Fruit fly (Drosophila melanogaster) whole organism, embryonic: ENCODE data around the gene CG17344.

Experiments used
- ATbp ChIP-seq: fragments of 200-800 bp; sonication (Bioruptor generic); optimal IDR thresholded peaks from 2 replicates; lab custom pipeline; 2017; ENCODE audit warnings: missing biosample characterization, mild to moderate bottlenecking, missing genetic modification characterization, missing genetic modification reagents
- Atf3 ChIP-seq: fragments of 200-800 bp; sonication (Bioruptor generic); optimal IDR thresholded peaks from 3 replicates; lab custom pipeline; 2016; ENCODE audit warnings: missing biosample characterization, missing genetic modification characterization
- BtbVII ChIP-seq: fragments of 200-800 bp; sonication (Bioruptor generic); optimal IDR thresholded peaks from 3 replicates; lab custom pipeline; 2017; ENCODE audit warnings: missing biosample characterization, mild to moderate bottlenecking, missing genetic modification characterization
- Bteb2 ChIP-seq: fragments of 200-800 bp; sonication (Bioruptor generic); optimal IDR thresholded peaks from 2 replicates; lab custom pipeline; 2016; ENCODE audit warnings: missing biosample characterization, missing genetic modification characterization
- CG10209 ChIP-seq: fragments of 200-800 bp; sonication (Bioruptor generic); optimal IDR thresholded peaks from 3 replicates; lab custom pipeline; 2017; ENCODE audit warnings: missing biosample characterization, mild to moderate bottlenecking, missing genetic modification characterization, missing genetic modification reagents
- CG10321 ChIP-seq: fragments of 200-800 bp; sonication (Bioruptor generic); IDR thresholded peaks from 2 replicates; pipeline ENCODE4 v1.3.6; 2022; ENCODE audit warnings: missing biosample characterization, missing genetic modification characterization
- CG11247 ChIP-seq: fragments of 200-800 bp; sonication (Bioruptor generic); IDR thresholded peaks from 2 replicates; pipeline ENCODE4 v1.3.6; 2022; ENCODE audit warnings: missing biosample characterization, missing genetic modification characterization
- CG11560 ChIP-seq: fragments of 200-800 bp; sonication (Bioruptor generic); IDR thresholded peaks from 3 replicates; pipeline ENCODE4 v1.3.6; 2022; ENCODE audit warnings: missing biosample characterization, missing genetic modification characterization
- CG12071 ChIP-seq: fragments of 200-800 bp; sonication (Bioruptor generic); optimal IDR thresholded peaks from 3 replicates; lab custom pipeline; 2018; ENCODE audit warnings: missing biosample characterization, mild to moderate bottlenecking, missing genetic modification characterization
- CG13123 ChIP-seq: fragments of 200-800 bp; sonication (Bioruptor generic); optimal IDR thresholded peaks from 2 replicates; lab custom pipeline; 2016; ENCODE audit warnings: missing biosample characterization, missing genetic modification characterization
- CG16815 ChIP-seq: fragments of 200-800 bp; sonication (Bioruptor generic); optimal IDR thresholded peaks from 3 replicates; lab custom pipeline; 2017; ENCODE audit warnings: missing biosample characterization, mild to moderate bottlenecking, missing genetic modification characterization
- CG17186 ChIP-seq: fragments of 200-800 bp; sonication (Bioruptor generic); optimal IDR thresholded peaks from 3 replicates; lab custom pipeline; 2017; ENCODE audit warnings: missing biosample characterization, missing genetic modification reagents, missing genetic modification characterization
- CG18011 ChIP-seq: fragments of 200-800 bp; sonication (Bioruptor generic); optimal IDR thresholded peaks from 2 replicates; lab custom pipeline; 2017; ENCODE audit warnings: missing biosample characterization, missing genetic modification characterization, mild to moderate bottlenecking, moderate library complexity, missing genotype
- CG30403 ChIP-seq: fragments of 200-800 bp; sonication (Bioruptor generic); optimal IDR thresholded peaks from 3 replicates; lab custom pipeline; 2016; ENCODE audit warnings: missing biosample characterization, missing genetic modification characterization
- CG32767 ChIP-seq: fragments of 200-800 bp; sonication (Bioruptor generic); IDR thresholded peaks from 2 replicates; pipeline ENCODE4 v1.3.6; 2022; ENCODE audit warnings: missing biosample characterization, missing genetic modification characterization
- CG33557 ChIP-seq: fragments of 200-800 bp; sonication (Bioruptor generic); optimal IDR thresholded peaks from 2 replicates; lab custom pipeline; 2019; ENCODE audit warnings: missing biosample characterization, mild to moderate bottlenecking, missing genetic modification characterization, moderate library complexity
- CG4404 ChIP-seq: fragments of 200-800 bp; sonication (Bioruptor generic); IDR thresholded peaks from 2 replicates; pipeline ENCODE4 v1.3.6; 2022; ENCODE audit warnings: missing biosample characterization, missing genetic modification characterization
- CG5180 ChIP-seq: fragments of 200-800 bp; sonication (Bioruptor generic); optimal IDR thresholded peaks from 3 replicates; lab custom pipeline; 2017; ENCODE audit warnings: missing biosample characterization, missing genetic modification characterization, mild to moderate bottlenecking, moderate library complexity, missing genetic modification reagents
- CG6272 ChIP-seq: fragments of 200-800 bp; sonication (Bioruptor generic); IDR thresholded peaks from 2 replicates; pipeline ENCODE4 v1.3.6; 2022; ENCODE audit warnings: missing biosample characterization, missing genetic modification characterization
- CG6791 ChIP-seq: fragments of 200-800 bp; sonication (Bioruptor generic); IDR thresholded peaks from 3 replicates; pipeline ENCODE4 v1.3.6; 2022; ENCODE audit warnings: missing biosample characterization, missing genetic modification characterization; ENCODE audit not compliant: partially characterized antibody
- CG8281 ChIP-seq: fragments of 200-800 bp; sonication (Bioruptor generic); optimal IDR thresholded peaks from 2 replicates; lab custom pipeline; 2018; ENCODE audit warnings: missing biosample characterization, mild to moderate bottlenecking, missing genetic modification characterization, moderate library complexity
- CG9797 ChIP-seq: fragments of 200-800 bp; sonication (Bioruptor generic); optimal IDR thresholded peaks from 3 replicates; lab custom pipeline; 2018; ENCODE audit warnings: missing biosample characterization, mild to moderate bottlenecking, missing genetic modification characterization
- CG9876 ChIP-seq: fragments of 200-800 bp; sonication (Bioruptor generic); optimal IDR thresholded peaks from 2 replicates; lab custom pipeline; 2016; ENCODE audit warnings: missing biosample characterization, missing genetic modification characterization
- CG9932 ChIP-seq: fragments of 200-800 bp; sonication (Bioruptor generic); IDR thresholded peaks from 2 replicates; pipeline ENCODE4 v1.3.6; 2022; ENCODE audit warnings: missing biosample characterization, missing genetic modification characterization
- Dip2 ChIP-seq: fragments of 200-800 bp; sonication (Bioruptor generic); IDR thresholded peaks from 2 replicates; pipeline ENCODE4 v1.3.6; 2022; ENCODE audit warnings: missing biosample characterization, missing genetic modification characterization
- E2f2 ChIP-seq: fragments of 200-800 bp; sonication (Bioruptor generic); IDR thresholded peaks from 2 replicates; pipeline ENCODE4 v1.3.6; 2022; ENCODE audit warnings: missing biosample characterization, missing genetic modification characterization
- Fer2 ChIP-seq: fragments of 200-800 bp; sonication (Bioruptor generic); optimal IDR thresholded peaks from 2 replicates; lab custom pipeline; 2018; ENCODE audit warnings: missing biosample characterization, mild to moderate bottlenecking, missing genetic modification characterization, moderate library complexity
- Gug ChIP-seq: fragments of 200-800 bp; sonication (Bioruptor generic); IDR thresholded peaks from 4 replicates; pipeline ENCODE4 v1.3.6; 2022; ENCODE audit warnings: missing biosample characterization, missing genetic modification characterization
- H2.0 ChIP-seq: fragments of 200-800 bp; sonication (Bioruptor generic); IDR thresholded peaks from 2 replicates; pipeline ENCODE4 v1.3.6; 2022; ENCODE audit warnings: missing biosample characterization, missing genetic modification characterization
- Hmx ChIP-seq: fragments of 200-800 bp; sonication (Bioruptor generic); optimal IDR thresholded peaks from 2 replicates; lab custom pipeline; 2016; ENCODE audit warnings: missing biosample characterization, missing genetic modification characterization
- Max ChIP-seq: fragments of 200-800 bp; sonication (Bioruptor generic); optimal IDR thresholded peaks from 2 replicates; lab custom pipeline; 2016; ENCODE audit warnings: missing biosample characterization, mild to moderate bottlenecking, missing genetic modification characterization
- Meics ChIP-seq: fragments of 200-800 bp; sonication (Bioruptor generic); optimal IDR thresholded peaks from 2 replicates; lab custom pipeline; 2017; ENCODE audit warnings: missing biosample characterization, mild to moderate bottlenecking, missing genetic modification characterization
- Mes4 ChIP-seq: fragments of 200-800 bp; sonication (Bioruptor generic); optimal IDR thresholded peaks from 2 replicates; lab custom pipeline; 2016; ENCODE audit warnings: missing biosample characterization, missing genetic modification characterization
- PHDP ChIP-seq: fragments of 200-800 bp; sonication (Bioruptor generic); optimal IDR thresholded peaks from 3 replicates; lab custom pipeline; 2018; ENCODE audit warnings: missing biosample characterization, mild to moderate bottlenecking, missing genetic modification characterization, moderate library complexity
- Ssrp ChIP-seq: fragments of 200-800 bp; sonication (Bioruptor generic); optimal IDR thresholded peaks from 2 replicates; lab custom pipeline; 2018; ENCODE audit warnings: missing biosample characterization, mild to moderate bottlenecking, missing genetic modification characterization, moderate library complexity
- Stat92E ChIP-seq, 3 experiments: fragments of >200 bp in 2 of 3; fragments of 200-800 bp in 1 of 3; sonication (Bioruptor generic) in 1 of 3; optimal IDR thresholded peaks; 2 replicates each; lab custom pipeline; 2017 to 2019; ENCODE audit warnings: missing biosample characterization in 3 of 3, missing genetic modification characterization in 3 of 3, mild to moderate bottlenecking in 1 of 3, moderate library complexity in 1 of 3
- ato ChIP-seq: fragments of 200-800 bp; sonication (Bioruptor generic); IDR thresholded peaks from 2 replicates; pipeline ENCODE4 v1.3.6; 2022; ENCODE audit warnings: missing biosample characterization, missing genetic modification characterization; ENCODE audit not compliant: partially characterized antibody
- bigmax ChIP-seq: fragments of 200-800 bp; sonication (Bioruptor generic); optimal IDR thresholded peaks from 2 replicates; lab custom pipeline; 2018; ENCODE audit warnings: missing biosample characterization, mild to moderate bottlenecking, missing genetic modification characterization
- danr ChIP-seq: fragments of 200-800 bp; sonication (Bioruptor generic); IDR thresholded peaks from 2 replicates; pipeline ENCODE4 v1.3.6; 2022; ENCODE audit warnings: missing biosample characterization, missing genetic modification characterization
- disco-r ChIP-seq: fragments of 200-800 bp; sonication (Bioruptor generic); optimal IDR thresholded peaks from 2 replicates; lab custom pipeline; 2016; ENCODE audit warnings: missing biosample characterization, missing genetic modification characterization
- dmrt11E ChIP-seq: fragments of 200-800 bp; sonication (Bioruptor generic); optimal IDR thresholded peaks from 3 replicates; lab custom pipeline; 2018; ENCODE audit warnings: missing biosample characterization, mild to moderate bottlenecking, missing genetic modification characterization, moderate library complexity
- kay ChIP-seq: fragments of 200-800 bp; sonication (Bioruptor generic); optimal IDR thresholded peaks from 2 replicates; lab custom pipeline; 2016; ENCODE audit warnings: missing biosample characterization, missing genetic modification characterization
- lilli ChIP-seq: fragments of 200-800 bp; sonication (Bioruptor generic); optimal IDR thresholded peaks from 3 replicates; lab custom pipeline; 2016; ENCODE audit warnings: missing biosample characterization, missing genetic modification characterization
- mld ChIP-seq: fragments of 200-800 bp; sonication (Bioruptor generic); IDR thresholded peaks from 3 replicates; pipeline ENCODE4 v1.3.6; 2022; ENCODE audit warnings: missing biosample characterization, missing genetic modification characterization; ENCODE audit not compliant: partially characterized antibody
- pnt ChIP-seq: fragments of 200-800 bp; sonication (Bioruptor generic); optimal IDR thresholded peaks from 3 replicates; lab custom pipeline; 2016; ENCODE audit warnings: missing biosample characterization, missing genetic modification characterization
- pzg ChIP-seq: fragments of 200-800 bp; sonication (Bioruptor generic); optimal IDR thresholded peaks from 3 replicates; lab custom pipeline; 2018; ENCODE audit warnings: missing biosample characterization, mild to moderate bottlenecking, missing genetic modification characterization, moderate library complexity
- slbo ChIP-seq: fragments of 200-800 bp; sonication (Bioruptor generic); IDR thresholded peaks from 2 replicates; pipeline ENCODE4 v1.3.6; 2022; ENCODE audit warnings: missing biosample characterization, missing genetic modification characterization
- sna ChIP-seq: fragments of 200-800 bp; sonication (Bioruptor generic); IDR thresholded peaks from 2 replicates; pipeline ENCODE4 v1.3.6; 2022; ENCODE audit warnings: missing biosample characterization, missing genetic modification characterization; ENCODE audit not compliant: partially characterized antibody
- tin ChIP-seq: fragments of 200-800 bp; sonication (Bioruptor generic); optimal IDR thresholded peaks from 3 replicates; lab custom pipeline; 2016; ENCODE audit warnings: missing biosample characterization, missing genetic modification characterization
- tx ChIP-seq: fragments of 200-800 bp; sonication (Bioruptor generic); optimal IDR thresholded peaks from 2 replicates; lab custom pipeline; 2016; ENCODE audit warnings: missing biosample characterization, missing genetic modification characterization

The CG17344 gene

dm6 chr2L:19126888-19127287 lies 25.0 kb downstream of the CG17344 start (continued):
- no peak for TF ChIP-seq CG10321
- peak; percentile 70 for TF ChIP-seq dmrt11E (tag; lab: Kevin White, UChicago)
- no peak for TF ChIP-seq CG8281 (tag; lab: Kevin White, UChicago)
- TF ChIP-seq pzg: peak; percentile 18
- peak; percentile 68 for TF ChIP-seq Ssrp (tag; lab: Kevin White, UChicago)
- TF ChIP-seq CG16815: peak; percentile 46
- TF ChIP-seq CG32767 (GFP tag; lab: Robert Waterston, UW): no peak
- no peak for TF ChIP-seq disco-r
- TF ChIP-seq Max (GFP tag; lab: Kevin White, UChicago): peak; percentile 25
- no peak for TF ChIP-seq H2.0 (GFP tag; lab: Robert Waterston, UW)
- TF ChIP-seq lilli (GFP tag; lab: Kevin White, UChicago): peak; percentile 40
- no peak for TF ChIP-seq kay (GFP tag; lab: Kevin White, UChicago)
- TF ChIP-seq CG30403 (GFP tag; lab: Kevin White, UChicago): peak; percentile 68
- peak; percentile 35 for TF ChIP-seq CG13123 (GFP tag; lab: Kevin White, UChicago)
- TF ChIP-seq mld: no peak
- TF ChIP-seq CG5180 (GFP tag; lab: Kevin White, UChicago): no peak
- TF ChIP-seq PHDP: peak; percentile 71
- TF ChIP-seq bigmax (GFP tag; lab: Kevin White, UChicago): no peak
- peak; percentile 83 for TF ChIP-seq CG9932 (GFP tag; lab: Robert Waterston, UW)
- no peak for TF ChIP-seq Atf3 (GFP tag; lab: Kevin White, UChicago)
- peak; percentile 65 for TF ChIP-seq slbo (GFP tag; lab: Robert Waterston, UW)
- TF ChIP-seq Meics (GFP tag; lab: Kevin White, UChicago): no peak
- TF ChIP-seq CG10209 (GFP tag; lab: Kevin White, UChicago): peak; percentile 56
- no peak for TF ChIP-seq CG4404 (GFP tag; lab: Robert Waterston, UW)
- TF ChIP-seq Fer2 (tag; lab: Kevin White, UChicago): peak; percentile 66
- TF ChIP-seq CG9876 (GFP tag; lab: Kevin White, UChicago): no peak

dm6 chr2L:19131905-19132402 lies 30.1 kb downstream of the CG17344 start, which contains the start of the genes AsnRS and DCTN6-p27:
Gene AsnRS, minus strand, starts transcription at chr2L:19131954.
Gene DCTN6-p27, plus strand, starts transcription at chr2L:19132323.
- TF ChIP-seq ATbp (GFP tag; lab: Kevin White, UChicago) (no peak), E2f2 (GFP tag; lab: Robert Waterston, UW) (peak; percentile 66), Dip2 (GFP tag; lab: Robert Waterston, UW) (no peak), CG16815 (peak; percentile 41), Mes4 (GFP tag; lab: Kevin White, UChicago) (peak; percentile 8), tx (GFP tag; lab: Kevin White, UChicago) (peak; percentile 30), CG18011 (GFP tag; lab: Kevin White, UChicago) (peak; percentile 57), Stat92E (GFP tag; optimal IDR thresholded peaks at IDR 0.05; lab: Kevin White, UChicago) (no peak), CG6272 (peak; percentile 63; the same call in 1 of the 2 replicates), CG11560 (tag; lab: Robert Waterston, UW) (peak; percentile 94), ato (GFP tag; lab: Robert Waterston, UW) (0 out of 2 replicates have a peak, but pooled peaks have one; percentile 6), CG11247 (GFP tag; lab: Robert Waterston, UW) (peak; percentile 69), BtbVII (peak; percentile 53), danr (GFP tag; lab: Robert Waterston, UW) (no peak), CG17186 (GFP tag; lab: Kevin White, UChicago) (peak; percentile 30), CG12071 (GFP tag; lab: Kevin White, UChicago) (no peak), CG30403 (GFP tag; lab: Kevin White, UChicago) (peak; percentile 82), CG9797 (GFP tag; lab: Kevin White, UChicago) (peak; percentile 6), tin (GFP tag; lab: Kevin White, UChicago) (peak; percentile 79), Hmx (no peak), sna (GFP tag; lab: Robert Waterston, UW) (peak; percentile 60; the same call in 1 of the 2 replicates), CG33557 (GFP tag; lab: Kevin White, UChicago) (peak; percentile 61), Gug (GFP tag; lab: Robert Waterston, UW) (peak; percentile 81), CG6791 (GFP tag; lab: Robert Waterston, UW) (peak; percentile 66), pnt (GFP tag; lab: Kevin White, UChicago) (peak; percentile 15), Bteb2 (GFP tag; lab: Kevin White, UChicago) (peak; percentile 74)
